Worm (Caenorhabditis elegans) whole organism, L2 larva: ENCODE measurements around the gene nrps-1.

ENCODE experiments used
- blmp-1 ChIP-seq: sonication (generic microtip); optimal IDR thresholded peaks from 2 replicates; lab custom pipeline; 2017; ENCODE audit warnings: missing genetic modification characterization, mild to moderate bottlenecking, missing compliant biosample characterization, antibody characterized with exemption, moderate library complexity; ENCODE audit not compliant: insufficient read depth
- egl-27 ChIP-seq: sonication (generic microtip); optimal IDR thresholded peaks from 3 replicates; lab custom pipeline; 2017; ENCODE audit warnings: missing biosample characterization, missing genetic modification reagents, missing genetic modification characterization
- ztf-4 ChIP-seq: fragments of 150-350 bp; optimal IDR thresholded peaks from 2 replicates; lab custom pipeline; 2014; ENCODE audit warnings: missing biosample characterization, missing genetic modification characterization

DNA sequence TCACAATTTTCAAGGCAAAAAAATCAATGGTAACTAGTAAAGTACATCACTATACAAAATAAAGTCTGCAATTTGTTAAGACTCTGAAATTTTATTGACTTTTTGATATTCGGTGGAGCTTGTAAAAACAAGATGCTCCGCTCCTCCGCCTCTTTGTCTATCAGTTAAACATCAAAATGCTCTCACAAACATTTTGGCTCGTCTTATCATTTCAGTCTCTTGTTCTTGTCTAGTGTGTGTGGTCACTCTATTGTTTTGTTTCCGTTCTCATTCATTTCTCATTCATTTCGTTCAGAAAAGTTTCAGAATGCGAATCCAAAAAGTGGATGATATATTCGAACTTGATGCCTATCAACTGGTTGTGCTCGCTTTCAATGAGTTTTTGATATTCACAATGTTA lies 13.6 kb downstream of the nrps-1 start, which contains the start of gene Y66D12A.13:
- no peak for TF ChIP-seq egl-27 (tag; lab: Kevin White, UChicago)
- TF ChIP-seq ztf-4: no peak
- no peak for TF ChIP-seq blmp-1 (tag; lab: Kevin White, UChicago)
